Worm (Caenorhabditis elegans): ENCODE results near the gene T05C3.2.

T05C3.2 gene

ce11 chrV:5484866-5485265, 8.7 kb upstream of the T05C3.2 start, which contains the start of gene srg-65:
Gene srg-65, minus strand, starts transcription at chrV:5484966.
- no peak for TF ChIP-seq ceh-45 (GFP tag; IDR thresholded peaks at IDR 0.05)
- TF ChIP-seq pha-2 (tag; optimal IDR thresholded peaks at IDR 0.05), result no peak
- TF ChIP-seq ceh-30 (tag; optimal IDR thresholded peaks at IDR 0.05), result no peak
- no peak for TF ChIP-seq ceh-48 (tag; optimal IDR thresholded peaks at IDR 0.05)
- no peak for TF ChIP-seq hlh-30 (tag; optimal IDR thresholded peaks at IDR 0.05; ENCODE audit: insufficient read depth)
- no peak for TF ChIP-seq ceh-31 (tag; optimal IDR thresholded peaks at IDR 0.05)
- no peak for TF ChIP-seq K02D7.2 (tag; optimal IDR thresholded peaks at IDR 0.05)
- TF ChIP-seq pax-1 (tag; optimal IDR thresholded peaks at IDR 0.05), result no peak
- no peak for TF ChIP-seq hlh-8 (tag; optimal IDR thresholded peaks at IDR 0.05)
- TF ChIP-seq sdc-2 (tag; optimal IDR thresholded peaks at IDR 0.05), result no peak
- TF ChIP-seq nfya-1 (tag; optimal IDR thresholded peaks at IDR 0.05), result no peak
- no peak for TF ChIP-seq T23F11.4 (GFP tag; optimal IDR thresholded peaks at IDR 0.05)
- no peak for TF ChIP-seq ceh-18 (tag; optimal IDR thresholded peaks at IDR 0.05)
- TF ChIP-seq rnt-1 (tag; optimal IDR thresholded peaks at IDR 0.05), result no peak

DNA sequence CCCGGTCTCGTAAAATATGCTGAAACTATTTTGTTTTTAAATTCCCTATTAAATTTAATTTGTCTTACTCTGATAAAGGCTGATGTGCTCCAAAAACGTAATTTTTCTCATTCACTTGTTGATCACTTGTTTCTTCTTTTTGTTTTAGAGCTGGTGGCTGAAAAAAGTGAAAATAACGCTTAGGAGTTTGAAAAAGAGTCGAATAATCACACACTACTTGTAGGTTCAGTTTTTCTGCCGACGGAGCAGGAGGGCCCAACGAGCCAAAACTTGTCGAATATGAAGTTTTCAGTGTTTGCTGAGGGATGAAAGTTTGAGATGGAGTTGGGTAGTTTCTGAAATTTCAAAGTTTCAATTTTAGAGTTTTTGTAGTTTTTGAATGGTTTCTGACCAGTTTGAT, 6.4 kb upstream of the T05C3.2 start:
- TF ChIP-seq hlh-15 (tag; optimal IDR thresholded peaks at IDR 0.05) (no peak), che-1 (tag; optimal IDR thresholded peaks at IDR 0.05) (no peak), ceh-30 (tag; optimal IDR thresholded peaks at IDR 0.05) (no peak), unc-42 (tag; optimal IDR thresholded peaks at IDR 0.05) (no peak), ahr-1 (tag; optimal IDR thresholded peaks at IDR 0.05) (no peak), pag-3 (tag; optimal IDR thresholded peaks at IDR 0.05; ENCODE audit: borderline replicate concordance) (no peak), gmeb-2 (tag; optimal IDR thresholded peaks at IDR 0.05) (no peak), ceh-45 (GFP tag; IDR thresholded peaks at IDR 0.05) (no peak), sox-4 (tag; optimal IDR thresholded peaks at IDR 0.05) (no peak), nfya-1 (tag; optimal IDR thresholded peaks at IDR 0.05) (no peak)

DNA sequence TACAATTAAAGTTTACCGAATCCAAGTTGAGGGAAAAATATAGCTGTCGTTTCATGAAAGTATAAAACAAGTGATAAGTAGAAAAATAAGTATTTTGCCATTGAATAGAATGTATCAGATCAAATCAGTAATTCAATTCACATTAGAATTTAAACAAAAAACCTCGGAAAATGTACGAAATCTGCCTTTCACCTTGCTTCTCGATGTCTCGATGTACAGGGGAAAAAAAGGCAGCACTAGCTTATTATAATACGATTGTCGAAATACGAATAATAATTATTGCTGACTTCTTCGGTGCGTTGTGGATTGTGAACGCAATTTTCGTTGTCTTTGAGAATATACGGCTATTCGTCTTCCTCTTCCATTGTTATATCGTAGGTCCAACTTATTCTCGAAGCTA, 4.8 kb upstream of the T05C3.2 start, which contains the start of gene grl-18:
TSS of gene grl-18 (minus strand) at position 101 of the 400 bp plus-strand sequence.
- TF ChIP-seq ahr-1 (tag; optimal IDR thresholded peaks at IDR 0.05), result no peak
- no peak for TF ChIP-seq hlh-30 (tag; optimal IDR thresholded peaks at IDR 0.05; ENCODE audit: insufficient read depth)
- no peak for TF ChIP-seq pag-3 (tag; optimal IDR thresholded peaks at IDR 0.05; ENCODE audit: borderline replicate concordance)
- TF ChIP-seq ztf-16 (tag; optimal IDR thresholded peaks at IDR 0.05), result no peak

ce11 chrV:5490205-5490604, 3.3 kb upstream of the T05C3.2 start, which contains the start of gene T05C3.6:
Gene T05C3.6, plus strand, starts transcription at chrV:5490445.
- TF ChIP-seq sox-2 (GFP tag; IDR thresholded peaks at IDR 0.05) (no peak), pros-1 (tag; optimal IDR thresholded peaks at IDR 0.05) (no peak), ttx-3 (tag; optimal IDR thresholded peaks at IDR 0.05) (no peak), fax-1 (tag; optimal IDR thresholded peaks at IDR 0.05) (no peak), ceh-6 (GFP tag; optimal IDR thresholded peaks at IDR 0.05) (no peak), ceh-19 (GFP tag; optimal IDR thresholded peaks at IDR 0.05) (no peak), ahr-1 (tag; optimal IDR thresholded peaks at IDR 0.05) (no peak), K09A11.1 (tag; optimal IDR thresholded peaks at IDR 0.05; ENCODE audit: insufficient read depth) (no peak), ets-4 (tag; optimal IDR thresholded peaks at IDR 0.05) (no peak), pat-9 (tag; optimal IDR thresholded peaks at IDR 0.05) (no peak), elt-4 (tag; optimal IDR thresholded peaks at IDR 0.05) (no peak), odd-2 (tag; optimal IDR thresholded peaks at IDR 0.05) (no peak), ref-2 (tag; optimal IDR thresholded peaks at IDR 0.05) (no peak), hlh-8 (tag; optimal IDR thresholded peaks at IDR 0.05) (no peak), ceh-18 (tag; optimal IDR thresholded peaks at IDR 0.05) (no peak), Y22D7AL.16 (tag; optimal IDR thresholded peaks at IDR 0.05) (no peak), fkh-10 (GFP tag; optimal IDR thresholded peaks at IDR 0.05) (no peak), che-1 (tag; optimal IDR thresholded peaks at IDR 0.05) (no peak), C08G9.2 (tag; optimal IDR thresholded peaks at IDR 0.05) (no peak)
